Worm (Caenorhabditis elegans) whole organism, L2 larva: ENCODE measurements around the gene sdz-12.

ENCODE experiments used
- C34F6.9 ChIP-seq: fragments of 150-350 bp; optimal IDR thresholded peaks from 2 replicates; lab custom pipeline; 2014; ENCODE audit warnings: missing biosample characterization, missing genetic modification characterization
- F13H6.1 ChIP-seq: sonication (generic microtip); optimal IDR thresholded peaks from 2 replicates; lab custom pipeline; 2016; ENCODE audit warnings: missing genetic modification characterization, missing compliant biosample characterization
- R02D3.7 ChIP-seq: fragments of 150-350 bp; optimal IDR thresholded peaks from 2 replicates; lab custom pipeline; 2014; ENCODE audit warnings: missing biosample characterization, missing genetic modification characterization
- Y55F3AM.14 ChIP-seq: fragments of 200-800 bp; sonication (Bioruptor generic); optimal IDR thresholded peaks from 2 replicates; lab custom pipeline; 2018; ENCODE audit warnings: mild to moderate bottlenecking, missing genetic modification characterization, missing compliant biosample characterization
- ZK546.5 ChIP-seq: sonication (generic microtip); optimal IDR thresholded peaks from 2 replicates; lab custom pipeline; 2017; ENCODE audit warnings: missing biosample characterization, missing genetic modification characterization
- alr-1 ChIP-seq: fragments of 150-350 bp; optimal IDR thresholded peaks from 2 replicates; lab custom pipeline; 2014; ENCODE audit warnings: missing biosample characterization, missing genetic modification characterization
- aly-2 ChIP-seq: fragments of 150-350 bp; optimal IDR thresholded peaks from 2 replicates; lab custom pipeline; 2014; ENCODE audit warnings: missing biosample characterization, missing genetic modification characterization
- ama-1 ChIP-seq: fragments of 150-350 bp; optimal IDR thresholded peaks from 2 replicates; lab custom pipeline; 2018; ENCODE audit warnings: inconsistent platforms
- blmp-1 ChIP-seq: sonication (generic microtip); optimal IDR thresholded peaks from 2 replicates; lab custom pipeline; 2017; ENCODE audit warnings: missing genetic modification characterization, mild to moderate bottlenecking, missing compliant biosample characterization, antibody characterized with exemption, moderate library complexity; ENCODE audit not compliant: insufficient read depth
- ceh-16 ChIP-seq: fragments of 150-350 bp; optimal IDR thresholded peaks from 2 replicates; lab custom pipeline; 2014; ENCODE audit warnings: missing biosample characterization, missing genetic modification characterization
- ceh-82 ChIP-seq: fragments of 150-350 bp; optimal IDR thresholded peaks from 2 replicates; lab custom pipeline; 2014; ENCODE audit warnings: missing biosample characterization, missing genetic modification characterization
- crh-2 ChIP-seq: sonication (generic microtip); optimal IDR thresholded peaks from 2 replicates; lab custom pipeline; 2017; ENCODE audit warnings: missing biosample characterization, missing genetic modification characterization
- dmd-4 ChIP-seq: sonication (generic microtip); optimal IDR thresholded peaks from 2 replicates; lab custom pipeline; 2017; ENCODE audit warnings: missing biosample characterization, missing genetic modification characterization
- egl-27 ChIP-seq: sonication (generic microtip); optimal IDR thresholded peaks from 3 replicates; lab custom pipeline; 2017; ENCODE audit warnings: missing biosample characterization, missing genetic modification reagents, missing genetic modification characterization
- elt-1 ChIP-seq: fragments of 150-350 bp; optimal IDR thresholded peaks from 2 replicates; lab custom pipeline; 2014; ENCODE audit warnings: missing biosample characterization, missing genetic modification characterization
- elt-3 ChIP-seq: sonication (generic microtip); optimal IDR thresholded peaks from 2 replicates; lab custom pipeline; 2017; ENCODE audit warnings: missing biosample characterization, missing genetic modification characterization
- fos-1 ChIP-seq: fragments of 150-350 bp; optimal IDR thresholded peaks from 2 replicates; lab custom pipeline; 2014; ENCODE audit warnings: missing biosample characterization, missing genetic modification characterization
- gmeb-1 ChIP-seq: fragments of 150-350 bp; optimal IDR thresholded peaks from 2 replicates; lab custom pipeline; 2014; ENCODE audit warnings: missing biosample characterization, missing genetic modification characterization
- lin-11 ChIP-seq: fragments of 150-350 bp; sonication (generic microtip); optimal IDR thresholded peaks from 2 replicates; lab custom pipeline; 2014; ENCODE audit warnings: missing biosample characterization, missing genetic modification characterization, inconsistent platforms, mixed read lengths
- lin-13 ChIP-seq: fragments of 150-350 bp; optimal IDR thresholded peaks from 2 replicates; lab custom pipeline; 2014; ENCODE audit warnings: missing biosample characterization, missing genetic modification reagents, missing genetic modification characterization
- lin-39 ChIP-seq: fragments of 150-350 bp; optimal IDR thresholded peaks from 2 replicates; lab custom pipeline; 2014; ENCODE audit warnings: missing biosample characterization, missing genetic modification reagents, missing genetic modification characterization
- lsy-2 ChIP-seq, 2 experiments: fragments of 150-350 bp in 1 of 2; sonication (generic microtip) in 1 of 2; optimal IDR thresholded peaks; 2 replicates each; lab custom pipeline; 2014 to 2017; ENCODE audit warnings: missing biosample characterization in 2 of 2, missing genetic modification characterization in 2 of 2
- mab-5 ChIP-seq: fragments of 150-350 bp; optimal IDR thresholded peaks from 2 replicates; lab custom pipeline; 2014; ENCODE audit warnings: missing biosample characterization, missing genetic modification characterization
- mbf-1 ChIP-seq: sonication (generic microtip); optimal IDR thresholded peaks from 2 replicates; lab custom pipeline; 2017; ENCODE audit warnings: missing biosample characterization, missing genetic modification characterization
- mdl-1 ChIP-seq, 2 experiments: fragments of 150-350 bp in 1 of 2; sonication (generic microtip) in 1 of 2; optimal IDR thresholded peaks; 2 replicates each; lab custom pipeline; 2017; ENCODE audit warnings: missing biosample characterization in 2 of 2, missing genetic modification characterization in 2 of 2
- nhr-10 ChIP-seq: sonication (generic microtip); optimal IDR thresholded peaks from 2 replicates; lab custom pipeline; 2017; ENCODE audit warnings: missing biosample characterization, missing genetic modification characterization
- nhr-11 ChIP-seq: fragments of 150-350 bp; optimal IDR thresholded peaks from 2 replicates; lab custom pipeline; 2014; ENCODE audit warnings: missing biosample characterization, missing genetic modification characterization
- nhr-12 ChIP-seq: fragments of 150-350 bp; optimal IDR thresholded peaks from 2 replicates; lab custom pipeline; 2014; ENCODE audit warnings: missing biosample characterization, missing genetic modification characterization
- nhr-129 ChIP-seq: fragments of 150-350 bp; optimal IDR thresholded peaks from 2 replicates; lab custom pipeline; 2014; ENCODE audit warnings: missing biosample characterization, missing genetic modification characterization
- nhr-21 ChIP-seq: fragments of 150-350 bp; optimal IDR thresholded peaks from 2 replicates; lab custom pipeline; 2014; ENCODE audit warnings: missing biosample characterization, missing genetic modification characterization
- nhr-23 ChIP-seq: fragments of 150-350 bp; optimal IDR thresholded peaks from 2 replicates; lab custom pipeline; 2014; ENCODE audit warnings: missing biosample characterization, missing genetic modification reagents, missing genetic modification characterization
- nhr-237 ChIP-seq: fragments of 150-350 bp; optimal IDR thresholded peaks from 2 replicates; lab custom pipeline; 2014; ENCODE audit warnings: missing biosample characterization, missing genetic modification characterization
- nhr-25 ChIP-seq: fragments of 150-350 bp; sonication (generic microtip); optimal IDR thresholded peaks from 3 replicates; lab custom pipeline; 2014; ENCODE audit warnings: missing biosample characterization, missing genetic modification characterization
- nhr-6 ChIP-seq: fragments of 150-350 bp; optimal IDR thresholded peaks from 2 replicates; lab custom pipeline; 2014; ENCODE audit warnings: missing biosample characterization, missing genetic modification characterization
- nhr-77 ChIP-seq: fragments of 150-350 bp; optimal IDR thresholded peaks from 2 replicates; lab custom pipeline; 2014; ENCODE audit warnings: missing biosample characterization, missing genetic modification characterization
- peb-1 ChIP-seq: fragments of 150-350 bp; optimal IDR thresholded peaks from 2 replicates; lab custom pipeline; 2014; ENCODE audit warnings: missing biosample characterization, missing genetic modification characterization
- sem-4 ChIP-seq: fragments of 150-350 bp; optimal IDR thresholded peaks from 2 replicates; lab custom pipeline; 2014; ENCODE audit warnings: missing biosample characterization, missing genetic modification reagents, missing genetic modification characterization
- skn-1 ChIP-seq: sonication (generic microtip); optimal IDR thresholded peaks from 2 replicates; lab custom pipeline; 2017; ENCODE audit warnings: missing biosample characterization, missing genetic modification characterization
- sma-3 ChIP-seq: sonication (generic microtip); optimal IDR thresholded peaks from 2 replicates; lab custom pipeline; 2016; ENCODE audit warnings: missing genetic modification reagents, missing genetic modification characterization, missing compliant biosample characterization
- sma-9 ChIP-seq, 2 experiments: fragments of 150-350 bp in 1 of 2; sonication (generic microtip) in 1 of 2; optimal IDR thresholded peaks; 2 replicates each; lab custom pipeline; 2014 to 2016; ENCODE audit warnings: missing genetic modification characterization in 2 of 2, mild to moderate bottlenecking in 1 of 2, missing biosample characterization in 1 of 2, missing compliant biosample characterization in 1 of 2, missing genetic modification reagents in 1 of 2, moderate library complexity in 1 of 2
- snpc-4 ChIP-seq: fragments of 150-350 bp; optimal IDR thresholded peaks from 2 replicates; lab custom pipeline; 2014; ENCODE audit warnings: missing biosample characterization, missing genetic modification characterization
- unc-39 ChIP-seq: fragments of 150-350 bp; optimal IDR thresholded peaks from 2 replicates; lab custom pipeline; 2014; ENCODE audit warnings: missing biosample characterization, missing genetic modification characterization
- unc-55 ChIP-seq: fragments of 150-350 bp; sonication (generic microtip); optimal IDR thresholded peaks from 3 replicates; lab custom pipeline; 2014; ENCODE audit warnings: missing biosample characterization, missing genetic modification reagents, missing genetic modification characterization
- unc-62 ChIP-seq: fragments of 150-350 bp; optimal IDR thresholded peaks from 2 replicates; lab custom pipeline; 2014; ENCODE audit warnings: missing biosample characterization, missing genetic modification reagents, missing genetic modification characterization
- zag-1 ChIP-seq: fragments of 150-350 bp; optimal IDR thresholded peaks from 2 replicates; lab custom pipeline; 2014; ENCODE audit warnings: missing biosample characterization, missing genetic modification characterization
- ztf-1 ChIP-seq: fragments of 200-800 bp; sonication (Bioruptor generic); conservative IDR thresholded peaks from 2 replicates; pipeline ENCODE4 v1.3.6; 2022; ENCODE audit warnings: missing genetic modification characterization, missing compliant biosample characterization
- ztf-11 ChIP-seq: sonication (generic microtip); optimal IDR thresholded peaks from 2 replicates; lab custom pipeline; 2017; ENCODE audit warnings: missing biosample characterization, missing genetic modification characterization
- ztf-4 ChIP-seq: fragments of 150-350 bp; optimal IDR thresholded peaks from 2 replicates; lab custom pipeline; 2014; ENCODE audit warnings: missing biosample characterization, missing genetic modification characterization

The sdz-12 gene

ce11 chrII:3682770-3683234, 48.8 kb downstream of the sdz-12 start, which contains the start of gene F19B10.1:
F19B10.1 (plus strand) TSS chrII:3683184.
- no peak for TF ChIP-seq egl-27 (tag; lab: Kevin White, UChicago)
- no peak for TF ChIP-seq elt-1
- no peak for TF ChIP-seq lin-39 (tag; lab: Kevin White, UChicago)
- TF ChIP-seq snpc-4 (tag; lab: Kevin White, UChicago), result peak; percentile 43
- no peak for TF ChIP-seq nhr-12 (tag; lab: Kevin White, UChicago)
- no peak for TF ChIP-seq peb-1 (tag; lab: Kevin White, UChicago)
- TF ChIP-seq nhr-6 (tag; lab: Kevin White, UChicago), result no peak
- TF ChIP-seq nhr-25 (tag; lab: Kevin White, UChicago), result no peak
- TF ChIP-seq zag-1, result no peak
- TF ChIP-seq nhr-237, result no peak
- TF ChIP-seq elt-3, result no peak
- TF ChIP-seq sma-3, result peak; percentile 72
- TF ChIP-seq ztf-4, result no peak
- TF ChIP-seq nhr-10 (tag; lab: Kevin White, UChicago), result no peak
- peak; percentile 42 to 88 for TF ChIP-seq lsy-2 (tag; optimal IDR thresholded peaks at IDR 0.05; lab: Kevin White, UChicago)
- TF ChIP-seq C34F6.9 (tag; lab: Kevin White, UChicago), result peak; percentile 89
- peak; percentile 61 for TF ChIP-seq nhr-21 (tag; lab: Kevin White, UChicago)
- no peak for TF ChIP-seq ztf-1 (GFP tag; lab: Robert Waterston, UW)
- no peak for TF ChIP-seq Y55F3AM.14 (GFP tag; lab: Kevin White, UChicago)
- TF ChIP-seq sma-9 (GFP tag; optimal IDR thresholded peaks at IDR 0.05; lab: Kevin White, UChicago), result peak; percentile 80
- no peak for TF ChIP-seq sma-9 (tag; optimal IDR thresholded peaks at IDR 0.05; lab: Kevin White, UChicago)
- no peak for TF ChIP-seq R02D3.7 (tag; lab: Kevin White, UChicago)
- peak; percentile 57 for TF ChIP-seq sem-4 (tag; lab: Kevin White, UChicago)
- TF ChIP-seq gmeb-1, result peak; percentile 91
- TF ChIP-seq unc-39 (tag; lab: Kevin White, UChicago), result no peak
- TF ChIP-seq F13H6.1, result no peak
- no peak for TF ChIP-seq aly-2
- TF ChIP-seq fos-1 (tag; lab: Kevin White, UChicago), result peak; percentile 78
- TF ChIP-seq dmd-4, result no peak
- peak in 1 of 2 experiments; percentile 55 for TF ChIP-seq mdl-1 (tag; optimal IDR thresholded peaks at IDR 0.05; lab: Kevin White, UChicago)
- TF ChIP-seq blmp-1 (tag; lab: Kevin White, UChicago), result no peak
- peak; percentile 78 for TF ChIP-seq lin-13 (GFP tag; lab: Kevin White, UChicago)
- TF ChIP-seq unc-62, result no peak
- no peak for TF ChIP-seq lin-11 (tag; lab: Kevin White, UChicago)
- no peak for TF ChIP-seq nhr-11 (tag; lab: Kevin White, UChicago)
- no peak for TF ChIP-seq alr-1
- TF ChIP-seq ztf-11, result no peak
- TF ChIP-seq unc-55 (GFP tag; lab: Kevin White, UChicago), result peak; percentile 66
- TF ChIP-seq ceh-16, result no peak
- TF ChIP-seq skn-1 (tag; lab: Kevin White, UChicago), result no peak
- no peak for TF ChIP-seq mbf-1 (tag; lab: Kevin White, UChicago)
- TF ChIP-seq nhr-129 (tag; lab: Kevin White, UChicago), result peak; percentile 62
- peak; percentile 72 for TF ChIP-seq crh-2 (tag; lab: Kevin White, UChicago)
- TF ChIP-seq nhr-77 (tag; lab: Kevin White, UChicago), result no peak
- no peak for TF ChIP-seq ZK546.5
- no peak for TF ChIP-seq nhr-23
- no peak for TF ChIP-seq ama-1 (lab: Kevin White, UChicago)
- peak; percentile 75 for TF ChIP-seq mab-5
- no peak for TF ChIP-seq ceh-82 (tag; lab: Kevin White, UChicago)
